Fruit fly (Drosophila melanogaster) whole organism, embryonic: ENCODE results near the gene prg.

Experiments
- ATbp ChIP-seq: fragments of 200-800 bp; sonication (Bioruptor generic); optimal IDR thresholded peaks from 2 replicates; lab custom pipeline; 2017; ENCODE audit warnings: missing biosample characterization, mild to moderate bottlenecking, missing genetic modification characterization, missing genetic modification reagents
- Asciz ChIP-seq: fragments of 200-800 bp; sonication (Bioruptor generic); optimal IDR thresholded peaks from 2 replicates; lab custom pipeline; 2017; ENCODE audit warnings: missing biosample characterization, mild to moderate bottlenecking, missing genetic modification characterization, missing genetic modification reagents
- Awh ChIP-seq: fragments of 200-800 bp; sonication (Bioruptor generic); IDR thresholded peaks from 2 replicates; pipeline ENCODE4, ENCODE4 v1.3.6; 2022; ENCODE audit warnings: missing biosample characterization, missing genetic modification characterization
- CG10321 ChIP-seq: fragments of 200-800 bp; sonication (Bioruptor generic); IDR thresholded peaks from 2 replicates; pipeline ENCODE4 v1.3.6; 2022; ENCODE audit warnings: missing biosample characterization, missing genetic modification characterization
- CG10366 ChIP-seq: fragments of 200-800 bp; sonication (Bioruptor generic); IDR thresholded peaks from 2 replicates; pipeline ENCODE4 v1.3.6; 2022; ENCODE audit warnings: missing biosample characterization, missing genetic modification characterization
- CG10543 ChIP-seq: fragments of 200-800 bp; sonication (Bioruptor generic); optimal IDR thresholded peaks from 3 replicates; lab custom pipeline; 2017; ENCODE audit warnings: missing biosample characterization, mild to moderate bottlenecking, missing genetic modification characterization, moderate library complexity
- CG10565 ChIP-seq: fragments of 200-800 bp; sonication (Bioruptor generic); optimal IDR thresholded peaks from 3 replicates; lab custom pipeline; 2016; ENCODE audit warnings: missing biosample characterization, mild to moderate bottlenecking, missing genetic modification characterization
- CG11560 ChIP-seq: fragments of 200-800 bp; sonication (Bioruptor generic); IDR thresholded peaks from 3 replicates; pipeline ENCODE4 v1.3.6; 2022; ENCODE audit warnings: missing biosample characterization, missing genetic modification characterization
- CG11696 ChIP-seq: fragments of 200-800 bp; sonication (Bioruptor generic); IDR thresholded peaks from 2 replicates; pipeline ENCODE4 v1.3.6; 2022; ENCODE audit warnings: missing biosample characterization, missing genetic modification characterization
- CG12155 ChIP-seq: fragments of 200-800 bp; sonication (Bioruptor generic); optimal IDR thresholded peaks from 3 replicates; lab custom pipeline; 2016; ENCODE audit warnings: missing biosample characterization, missing genetic modification characterization
- CG15601 ChIP-seq: fragments of 200-800 bp; sonication (Bioruptor generic); optimal IDR thresholded peaks from 3 replicates; lab custom pipeline; 2019; ENCODE audit warnings: missing biosample characterization, mild to moderate bottlenecking, missing genetic modification characterization, moderate library complexity
- CG16863 ChIP-seq: fragments of 200-800 bp; sonication (Bioruptor generic); optimal IDR thresholded peaks from 3 replicates; lab custom pipeline; 2016; ENCODE audit warnings: missing biosample characterization, missing genetic modification characterization
- CG1832 ChIP-seq: fragments of 200-800 bp; sonication (Bioruptor generic); optimal IDR thresholded peaks from 2 replicates; lab custom pipeline; 2017; ENCODE audit warnings: missing biosample characterization, mild to moderate bottlenecking, missing genetic modification characterization, inconsistent platforms
- CG18476 ChIP-seq: fragments of 200-800 bp; sonication (Bioruptor generic); optimal IDR thresholded peaks from 2 replicates; lab custom pipeline; 2016; ENCODE audit warnings: missing biosample characterization, mild to moderate bottlenecking, missing genetic modification characterization
- CG18619 ChIP-seq: fragments of 200-800 bp; sonication (Bioruptor generic); optimal IDR thresholded peaks from 3 replicates; lab custom pipeline; 2017; ENCODE audit warnings: missing biosample characterization, mild to moderate bottlenecking, missing genetic modification characterization
- CG2712 ChIP-seq: fragments of 200-800 bp; optimal IDR thresholded peaks from 3 replicates; lab custom pipeline; 2019; ENCODE audit warnings: missing biosample characterization, mild to moderate bottlenecking, missing genetic modification characterization, moderate library complexity
- CG34376 ChIP-seq: fragments of 200-800 bp; sonication (Bioruptor generic); optimal IDR thresholded peaks from 2 replicates; lab custom pipeline; 2018; ENCODE audit warnings: missing biosample characterization, mild to moderate bottlenecking, missing genetic modification characterization
- CG42726 ChIP-seq: fragments of 200-800 bp; sonication (Bioruptor generic); IDR thresholded peaks from 2 replicates; pipeline ENCODE4 v1.3.6; 2022; ENCODE audit warnings: missing biosample characterization, missing genetic modification characterization; ENCODE audit not compliant: partially characterized antibody
- CG4424 ChIP-seq: fragments of 200-800 bp; sonication (Bioruptor generic); optimal IDR thresholded peaks from 3 replicates; lab custom pipeline; 2016; ENCODE audit warnings: missing biosample characterization, missing genetic modification characterization
- CG7786 ChIP-seq: fragments of 200-800 bp; sonication (Bioruptor generic); optimal IDR thresholded peaks from 2 replicates; lab custom pipeline; 2016; ENCODE audit warnings: missing biosample characterization, missing genetic modification characterization
- CG8359 ChIP-seq: fragments of 200-800 bp; sonication (Bioruptor generic); optimal IDR thresholded peaks from 2 replicates; lab custom pipeline; 2017; ENCODE audit warnings: missing biosample characterization, mild to moderate bottlenecking, missing genetic modification characterization, borderline replicate concordance
- CG9817 ChIP-seq: fragments of 200-800 bp; sonication (Bioruptor generic); optimal IDR thresholded peaks from 2 replicates; lab custom pipeline; 2018; ENCODE audit warnings: missing biosample characterization, mild to moderate bottlenecking, missing genetic modification characterization, moderate library complexity
- D ChIP-seq, 2 experiments: fragments of 200-800 bp in 1 of 2; fragments of >200 bp in 1 of 2; sonication (Bioruptor generic) in 1 of 2; optimal IDR thresholded peaks; 2 replicates in 1 of 2; 3 replicates in 1 of 2; lab custom pipeline; 2017; ENCODE audit warnings: mild to moderate bottlenecking in 1 of 2, missing biosample characterization in 1 of 2, missing genetic modification characterization in 1 of 2, missing genetic modification reagents in 1 of 2
- D19B ChIP-seq: fragments of 200-800 bp; sonication (Bioruptor generic); optimal IDR thresholded peaks from 2 replicates; lab custom pipeline; 2017; ENCODE audit warnings: missing biosample characterization, mild to moderate bottlenecking, missing genetic modification characterization
- Dad ChIP-seq: fragments of 200-800 bp; sonication (Bioruptor generic); optimal IDR thresholded peaks from 3 replicates; lab custom pipeline; 2016; ENCODE audit warnings: missing biosample characterization, missing genetic modification characterization
- Deaf1 ChIP-seq: fragments of 200-800 bp; optimal IDR thresholded peaks from 3 replicates; lab custom pipeline; 2019; ENCODE audit warnings: missing biosample characterization, mild to moderate bottlenecking, missing genetic modification characterization, moderate library complexity
- Fer2 ChIP-seq: fragments of 200-800 bp; sonication (Bioruptor generic); optimal IDR thresholded peaks from 2 replicates; lab custom pipeline; 2018; ENCODE audit warnings: missing biosample characterization, mild to moderate bottlenecking, missing genetic modification characterization, moderate library complexity
- H2.0 ChIP-seq: fragments of 200-800 bp; sonication (Bioruptor generic); IDR thresholded peaks from 2 replicates; pipeline ENCODE4 v1.3.6; 2022; ENCODE audit warnings: missing biosample characterization, missing genetic modification characterization
- HmgD ChIP-seq: fragments of 200-800 bp; sonication (Bioruptor generic); optimal IDR thresholded peaks from 3 replicates; lab custom pipeline; 2016; ENCODE audit warnings: missing biosample characterization, missing genetic modification characterization
- Lhr ChIP-seq: fragments of 200-800 bp; sonication (Bioruptor generic); optimal IDR thresholded peaks from 3 replicates; lab custom pipeline; 2017; ENCODE audit warnings: mild to moderate bottlenecking, missing biosample characterization, missing genetic modification reagents, missing genetic modification characterization
- Max ChIP-seq: fragments of 200-800 bp; sonication (Bioruptor generic); optimal IDR thresholded peaks from 2 replicates; lab custom pipeline; 2016; ENCODE audit warnings: missing biosample characterization, mild to moderate bottlenecking, missing genetic modification characterization
- Tbp ChIP-seq: fragments of >200 bp; optimal IDR thresholded peaks from 2 replicates; lab custom pipeline; 2018; ENCODE audit warnings: missing biosample characterization, missing genetic modification characterization
- YL-1 ChIP-seq: fragments of 200-800 bp; sonication (Bioruptor generic); optimal IDR thresholded peaks from 3 replicates; lab custom pipeline; 2017; ENCODE audit warnings: missing biosample characterization, mild to moderate bottlenecking, missing genetic modification characterization
- ase ChIP-seq: fragments of 200-800 bp; sonication (Bioruptor generic); IDR thresholded peaks from 3 replicates; pipeline ENCODE4 v1.3.6; 2022; ENCODE audit warnings: missing biosample characterization, missing genetic modification characterization
- bbx ChIP-seq: fragments of 200-800 bp; sonication (Bioruptor generic); IDR thresholded peaks from 2 replicates; pipeline ENCODE4 v1.3.6; 2022; ENCODE audit warnings: missing biosample characterization, missing genetic modification characterization; ENCODE audit not compliant: partially characterized antibody
- corto ChIP-seq: fragments of 200-800 bp; sonication (Bioruptor generic); optimal IDR thresholded peaks from 2 replicates; lab custom pipeline; 2016; ENCODE audit warnings: missing biosample characterization, mild to moderate bottlenecking, missing genetic modification characterization, moderate library complexity
- crp ChIP-seq, 2 experiments: fragments of 200-800 bp; sonication (Bioruptor generic); optimal IDR thresholded peaks; 2 replicates in 1 of 2; 3 replicates in 1 of 2; lab custom pipeline; 2017; ENCODE audit warnings: missing biosample characterization in 2 of 2, missing genetic modification characterization in 2 of 2, mild to moderate bottlenecking in 1 of 2, moderate library complexity in 1 of 2
- disco-r ChIP-seq: fragments of 200-800 bp; sonication (Bioruptor generic); optimal IDR thresholded peaks from 2 replicates; lab custom pipeline; 2016; ENCODE audit warnings: missing biosample characterization, missing genetic modification characterization
- dpn ChIP-seq, 2 experiments: fragments of 200-800 bp; sonication (Bioruptor generic); optimal IDR thresholded peaks; 3 replicates each; lab custom pipeline; 2016; ENCODE audit warnings: missing biosample characterization in 2 of 2, missing genetic modification characterization in 2 of 2
- eyg ChIP-seq: fragments of 200-800 bp; sonication (Bioruptor generic); optimal IDR thresholded peaks from 3 replicates; lab custom pipeline; 2016; ENCODE audit warnings: missing biosample characterization, missing genetic modification characterization
- ftz-f1 ChIP-seq: fragments of 200-800 bp; sonication (Bioruptor generic); optimal IDR thresholded peaks from 2 replicates; lab custom pipeline; 2016; ENCODE audit warnings: missing biosample characterization, missing genetic modification characterization
- gsb-n ChIP-seq: fragments of 200-800 bp; sonication (Bioruptor generic); optimal IDR thresholded peaks from 3 replicates; lab custom pipeline; 2018; ENCODE audit warnings: missing biosample characterization, mild to moderate bottlenecking, missing genetic modification characterization
- pfk ChIP-seq: fragments of 200-800 bp; sonication (Bioruptor generic); optimal IDR thresholded peaks from 2 replicates; lab custom pipeline; 2018; ENCODE audit warnings: missing biosample characterization, mild to moderate bottlenecking, missing genetic modification characterization, moderate library complexity
- ro ChIP-seq: fragments of 200-800 bp; sonication (Bioruptor generic); IDR thresholded peaks from 2 replicates; pipeline ENCODE4 v1.3.6; 2022; ENCODE audit warnings: missing biosample characterization, missing genetic modification characterization
- row ChIP-seq: fragments of 200-800 bp; sonication (Bioruptor generic); IDR thresholded peaks from 3 replicates; pipeline ENCODE4 v1.3.6; 2022; ENCODE audit warnings: missing biosample characterization, missing genetic modification characterization
- schlank ChIP-seq: fragments of 200-800 bp; sonication (Bioruptor generic); optimal IDR thresholded peaks from 2 replicates; lab custom pipeline; 2018; ENCODE audit warnings: missing biosample characterization, mild to moderate bottlenecking, missing genetic modification characterization
- sima ChIP-seq: fragments of 200-800 bp; sonication (Bioruptor generic); optimal IDR thresholded peaks from 2 replicates; lab custom pipeline; 2016; ENCODE audit warnings: missing biosample characterization, missing genetic modification characterization
- ssp ChIP-seq: fragments of 200-800 bp; sonication (Bioruptor generic); IDR thresholded peaks from 2 replicates; pipeline ENCODE4 v1.3.6; 2022; ENCODE audit warnings: missing biosample characterization, missing genetic modification characterization
- toy ChIP-seq: fragments of 200-800 bp; sonication (Bioruptor generic); IDR thresholded peaks from 2 replicates; pipeline ENCODE4 v1.3.6; 2022; ENCODE audit warnings: missing biosample characterization, missing genetic modification characterization
- wdn ChIP-seq: fragments of 200-800 bp; sonication (Bioruptor generic); IDR thresholded peaks from 2 replicates; pipeline ENCODE4 v1.3.6; 2022; ENCODE audit warnings: missing biosample characterization, missing genetic modification characterization

Gene prg

dm6 chr2L:8514748-8515147 is 50.5 kb downstream of the prg start, which contains the start of the genes CG13097 and PIG-U (continued):
- TF ChIP-seq crp (GFP tag; optimal IDR thresholded peaks at IDR 0.05; lab: Kevin White, UChicago) (peak; percentile 22 to 88), CG15601 (tag; lab: Kevin White, UChicago) (peak; percentile 71), CG10543 (GFP tag; lab: Kevin White, UChicago) (peak; percentile 70), eyg (GFP tag; lab: Kevin White, UChicago) (no peak), CG16863 (GFP tag; lab: Kevin White, UChicago) (peak; percentile 50), Deaf1 (tag; lab: Kevin White, UChicago) (peak; percentile 35), CG34376 (GFP tag; lab: Kevin White, UChicago) (peak; percentile 83), CG7786 (GFP tag; lab: Kevin White, UChicago) (peak; percentile 69), CG42726 (peak; percentile 71; the same call in 1 of the 2 replicates), schlank (tag; lab: Kevin White, UChicago) (peak; percentile 50), CG9817 (tag; lab: Kevin White, UChicago) (peak; percentile 84), CG11696 (GFP tag; lab: Robert Waterston, UW) (0 out of 2 replicates have a peak, but pooled peaks have one; percentile 24), CG2712 (tag; lab: Kevin White, UChicago) (peak; percentile 90), sima (GFP tag; lab: Kevin White, UChicago) (peak; percentile 38), Awh (GFP tag; lab: Robert Waterston, UW) (0 out of 2 replicates have a peak, but pooled peaks have one; percentile 13), dpn (GFP tag; optimal IDR thresholded peaks at IDR 0.05; lab: Kevin White, UChicago) (peak; percentile 83 to 89), wdn (GFP tag; lab: Robert Waterston, UW) (peak; percentile 78; the same call in 1 of the 2 replicates), CG1832 (GFP tag; lab: Kevin White, UChicago) (no peak), HmgD (GFP tag; lab: Kevin White, UChicago) (no peak), ftz-f1 (GFP tag; lab: Kevin White, UChicago) (no peak), Dad (GFP tag; lab: Kevin White, UChicago) (peak; percentile 82), Fer2 (peak; percentile 76), H2.0 (GFP tag; lab: Robert Waterston, UW) (peak; percentile 79), CG18619 (GFP tag; lab: Kevin White, UChicago) (peak; percentile 46), D19B (GFP tag; lab: Kevin White, UChicago) (peak; percentile 46), disco-r (GFP tag; lab: Kevin White, UChicago) (peak; percentile 30), pfk (GFP tag; lab: Kevin White, UChicago) (peak; percentile 8), CG12155 (GFP tag; lab: Kevin White, UChicago) (peak; percentile 86), CG11560 (tag; lab: Robert Waterston, UW) (0 out of 3 replicates have a peak, but pooled peaks have one; percentile 50), CG10321 (GFP tag; lab: Robert Waterston, UW) (peak; percentile 40; the same call in 1 of the 2 replicates), CG18476 (GFP tag; lab: Kevin White, UChicago) (peak; percentile 86), row (GFP tag; lab: Robert Waterston, UW) (peak; percentile 96), ssp (GFP tag; lab: Robert Waterston, UW) (peak; percentile 74), gsb-n (tag; lab: Kevin White, UChicago) (no peak), bbx (GFP tag; lab: Robert Waterston, UW) (peak; percentile 81), Lhr (peak; percentile 62), ATbp (GFP tag; lab: Kevin White, UChicago) (no peak), corto (peak; percentile 85), Tbp (GFP tag; lab: Kevin White, UChicago) (no peak), CG10366 (GFP tag; lab: Robert Waterston, UW) (peak; percentile 70), toy (GFP tag; lab: Robert Waterston, UW) (no peak), CG8359 (no peak), ro (GFP tag; lab: Robert Waterston, UW) (no peak), Asciz (no peak), ase (peak; percentile 70; the same call in 2 of the 3 replicates), CG10565 (peak; percentile 71), D (optimal IDR thresholded peaks at IDR 0.05; lab: Kevin White, UChicago) (no peak), D (GFP tag; optimal IDR thresholded peaks at IDR 0.05; lab: Kevin White, UChicago) (no peak), YL-1 (GFP tag; lab: Kevin White, UChicago) (peak; percentile 70), Max (GFP tag; lab: Kevin White, UChicago) (peak; percentile 90), CG4424 (peak; percentile 87)
